Worm (Caenorhabditis elegans): ENCODE results near the gene fbxb-76.
"Not testable (repeated sequence)": the region's sequence is repeated elsewhere in the genome, so short reads cannot be mapped to it uniquely, and the experiment has no call there.

fbxb-76 gene

DNA sequence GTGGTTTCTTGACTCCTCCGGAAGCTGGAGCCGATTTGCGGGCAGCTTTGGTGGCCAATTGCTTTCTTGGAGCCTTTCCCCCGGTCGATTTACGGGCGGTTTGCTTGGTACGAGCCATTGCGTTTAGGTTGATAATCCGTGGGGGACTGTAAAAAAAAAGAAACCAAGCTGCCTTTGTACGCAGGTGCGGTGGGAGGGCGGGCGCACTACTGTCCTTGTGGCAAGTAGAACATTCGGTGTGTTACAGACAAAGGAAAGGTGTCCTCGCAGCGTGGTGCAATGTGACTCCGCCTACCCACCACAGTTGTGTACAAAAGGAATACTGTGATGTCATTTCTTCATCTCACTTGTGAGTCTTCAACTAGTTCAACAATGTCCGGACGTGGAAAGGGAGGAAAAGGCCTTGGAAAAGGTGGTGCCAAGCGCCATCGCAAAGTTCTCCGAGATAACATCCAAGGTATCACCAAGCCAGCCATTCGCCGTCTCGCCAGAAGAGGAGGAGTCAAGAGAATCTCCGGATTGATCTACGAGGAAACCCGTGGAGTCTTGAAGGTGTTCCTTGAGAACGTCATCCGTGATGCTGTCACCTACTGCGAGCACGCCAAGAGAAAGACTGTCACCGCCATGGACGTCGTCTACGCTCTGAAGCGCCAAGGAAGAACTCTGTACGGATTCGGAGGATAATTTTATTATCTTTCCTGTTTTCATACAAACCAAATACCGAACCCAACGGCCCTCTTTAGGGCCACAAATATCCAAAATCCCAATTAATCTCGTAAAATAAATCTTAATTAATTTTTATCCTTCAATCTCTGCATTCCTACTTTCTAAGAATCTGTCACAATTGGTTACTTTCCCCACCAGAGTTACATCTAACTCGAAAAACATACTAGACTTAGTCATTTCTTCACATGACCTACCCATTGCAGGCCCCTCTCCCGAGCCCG, 27.9 kb upstream of the fbxb-76 start, which contains the start of the genes his-63 and his-64 (continued):
- not testable (repeated sequence) for TF ChIP-seq snpc-4 (GFP tag; optimal IDR thresholded peaks at IDR 0.05)
- TF ChIP-seq snpc-4 (tag; optimal IDR thresholded peaks at IDR 0.05) = peak in 1 of 4 experiments; percentile 25
- peak; percentile 85 for TF ChIP-seq lin-26 (GFP tag; IDR thresholded peaks at IDR 0.05)
- peak; percentile 92 for TF ChIP-seq aptf-2 (GFP tag; conservative IDR thresholded peaks at IDR 0.05)
- TF ChIP-seq ceh-100 (GFP tag; IDR thresholded peaks at IDR 0.05) = 0 out of 2 replicates have a peak, but pooled peaks have one; percentile 26
- peak; percentile 14; the same call in 1 of the 2 replicates for TF ChIP-seq hmg-1.2 (GFP tag; IDR thresholded peaks at IDR 0.05)
- 0 out of 2 replicates have a peak, but pooled peaks have one; percentile 9 for TF ChIP-seq hmg-20 (GFP tag; IDR thresholded peaks at IDR 0.05)
- 0 out of 2 replicates have a peak, but pooled peaks have one; percentile 28 for TF ChIP-seq cebp-2 (GFP tag; IDR thresholded peaks at IDR 0.05)
- TF ChIP-seq mcd-1 (GFP tag; IDR thresholded peaks at IDR 0.05) = 0 out of 2 replicates have a peak, but pooled peaks have one; percentile 34
- peak; percentile 12 for TF ChIP-seq xnd-1 (tag; optimal IDR thresholded peaks at IDR 0.05)
- peak; percentile 99 for TF ChIP-seq F39B2.1 (GFP tag; IDR thresholded peaks at IDR 0.05)
- peak; percentile 29 for TF ChIP-seq ztf-28 (GFP tag; IDR thresholded peaks at IDR 0.05)

DNA sequence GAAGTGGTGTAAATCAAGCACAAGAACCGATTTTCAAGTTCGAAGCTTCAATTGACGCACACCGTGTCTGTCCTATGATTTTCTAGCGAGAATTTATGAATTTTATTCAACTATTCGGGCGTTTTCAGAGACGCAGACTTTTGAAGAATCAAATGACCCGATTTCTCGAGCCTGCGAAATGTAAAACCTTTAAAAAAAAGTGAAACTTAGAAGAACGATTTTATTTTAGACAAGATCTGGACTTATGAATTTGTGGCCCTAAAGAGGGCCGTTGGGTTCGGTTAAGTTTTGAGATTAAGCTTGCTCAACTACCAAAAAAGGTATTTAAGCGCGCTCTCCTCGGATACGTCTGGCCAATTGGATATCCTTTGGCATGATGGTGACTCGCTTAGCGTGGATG, 27.0 kb upstream of the fbxb-76 start:
- TF ChIP-seq F39B2.1 (GFP tag; IDR thresholded peaks at IDR 0.05) = peak; percentile 39; the same call in 1 of the 2 replicates
- TF ChIP-seq lin-54 (GFP tag; optimal IDR thresholded peaks at IDR 0.05) = peak; percentile 22
- TF ChIP-seq ama-1 (optimal IDR thresholded peaks at IDR 0.05); cebp-1 (GFP tag; IDR thresholded peaks at IDR 0.05); snpc-4 (GFP tag; optimal IDR thresholded peaks at IDR 0.05): not testable (repeated sequence)
- TF ChIP-seq ama-1 (GFP tag; optimal IDR thresholded peaks at IDR 0.05) = peak in 1 of 2 experiments; percentile 36
- TF ChIP-seq F33H1.4 (GFP tag; IDR thresholded peaks at IDR 0.05) = peak; percentile 39
- TF ChIP-seq hrde-1 (tag; optimal IDR thresholded peaks at IDR 0.05; ENCODE audit: borderline replicate concordance) = peak; percentile 34
- TF ChIP-seq lin-26 (GFP tag; IDR thresholded peaks at IDR 0.05) = peak; percentile 60
- TF ChIP-seq cebp-1 (tag; optimal IDR thresholded peaks at IDR 0.05) = peak; percentile 5
- TF ChIP-seq Y79H2A.3 (GFP tag; conservative IDR thresholded peaks at IDR 0.05) = 0 out of 2 replicates have a peak, but pooled peaks have one; percentile 18
- peak; percentile 61 for TF ChIP-seq madf-6 (GFP tag; IDR thresholded peaks at IDR 0.05)
- TF ChIP-seq hsf-1 (GFP tag; IDR thresholded peaks at IDR 0.05) = peak; percentile 12; the same call in 1 of the 2 replicates
- TF ChIP-seq attf-6 (GFP tag; IDR thresholded peaks at IDR 0.05) = peak; percentile 64
- peak; percentile 14; the same call in 1 of the 2 replicates for TF ChIP-seq madf-8 (GFP tag; conservative IDR thresholded peaks at IDR 0.05)
- 0 out of 2 replicates have a peak, but pooled peaks have one; percentile 17 for TF ChIP-seq pbrm-1 (GFP tag; IDR thresholded peaks at IDR 0.05)
- TF ChIP-seq snpc-4 (tag; optimal IDR thresholded peaks at IDR 0.05) = peak in 1 of 4 experiments; percentile 6
- TF ChIP-seq D2030.7 (GFP tag; IDR thresholded peaks at IDR 0.05) = peak; percentile 26
- TF ChIP-seq Y95B8A.8 (GFP tag; IDR thresholded peaks at IDR 0.05) = peak; percentile 64; the same call in 1 of the 2 replicates
- TF ChIP-seq ceh-58 (GFP tag; IDR thresholded peaks at IDR 0.05) = 0 out of 2 replicates have a peak, but pooled peaks have one; percentile 70
- 0 out of 2 replicates have a peak, but pooled peaks have one; percentile 53 for TF ChIP-seq Y53G8AR.9 (GFP tag; conservative IDR thresholded peaks at IDR 0.05)
- TF ChIP-seq B0336.3 (GFP tag; IDR thresholded peaks at IDR 0.05) = 0 out of 2 replicates have a peak, but pooled peaks have one; percentile 12
- TF ChIP-seq ekl-4 (GFP tag; IDR thresholded peaks at IDR 0.05) = peak; percentile 68

DNA sequence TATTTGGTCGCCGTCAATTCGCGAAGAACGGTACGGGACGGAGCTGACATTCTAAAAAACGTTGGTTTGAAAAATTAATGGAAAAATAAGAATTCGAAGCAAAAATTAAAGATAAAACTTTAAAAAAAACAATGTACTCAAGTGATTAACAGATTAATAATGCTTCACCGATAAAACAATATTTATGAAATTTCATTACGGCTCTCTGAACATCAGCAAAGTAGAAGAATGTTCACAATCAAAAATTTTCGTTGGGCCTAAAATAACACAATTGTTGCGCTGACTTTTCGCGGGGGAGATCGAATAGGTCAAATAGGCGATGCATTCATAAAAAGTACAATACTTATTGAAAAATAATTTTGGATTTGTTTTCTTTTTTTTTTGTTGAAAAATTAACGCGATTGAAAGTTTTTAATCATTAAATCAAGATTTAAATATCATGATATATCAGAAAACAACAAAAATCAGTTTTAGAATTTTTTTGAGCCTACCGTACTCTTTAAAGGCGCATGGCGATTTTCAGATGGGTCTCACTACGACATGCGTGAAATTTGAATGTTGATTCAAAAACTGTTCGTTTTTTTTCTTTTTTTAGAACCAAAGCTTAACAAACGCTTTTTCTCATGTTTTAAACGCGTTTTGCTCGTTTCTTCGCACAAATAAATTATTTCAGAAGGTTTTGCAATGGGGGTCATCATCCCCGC, 24.3 kb upstream of the fbxb-76 start, which contains the start of the genes memi-3 and cyp-31A2:
TSS of gene memi-3 (minus strand) at position 51 of the 704 bp plus-strand sequence.
TSS of gene cyp-31A2 (plus strand) at position 674 of the 704 bp plus-strand sequence.
- TF ChIP-seq dpl-1 (GFP tag; optimal IDR thresholded peaks at IDR 0.05) = peak; percentile 50
- TF ChIP-seq ceh-91 (GFP tag; IDR thresholded peaks at IDR 0.05) = peak; percentile 40; the same call in 1 of the 2 replicates
- TF ChIP-seq madf-8 (GFP tag; conservative IDR thresholded peaks at IDR 0.05) = peak; percentile 5; the same call in 1 of the 2 replicates
- peak; percentile 87 for TF ChIP-seq F33H1.4 (GFP tag; IDR thresholded peaks at IDR 0.05)
- no peak for TF ChIP-seq lin-35 (GFP tag; optimal IDR thresholded peaks at IDR 0.05)
- TF ChIP-seq lin-54 (GFP tag; optimal IDR thresholded peaks at IDR 0.05) = peak; percentile 45
- TF ChIP-seq ztf-22 (GFP tag; optimal IDR thresholded peaks at IDR 0.05) = no peak
- TF ChIP-seq madf-6 (GFP tag; IDR thresholded peaks at IDR 0.05) = peak; percentile 86
- peak; percentile 39 for TF ChIP-seq unc-130 (GFP tag; optimal IDR thresholded peaks at IDR 0.05)
- TF ChIP-seq lsl-1 (GFP tag; optimal IDR thresholded peaks at IDR 0.05) = peak; percentile 82
- TF ChIP-seq let-607 (tag; optimal IDR thresholded peaks at IDR 0.05) = no peak
- TF ChIP-seq xnd-1 (tag; optimal IDR thresholded peaks at IDR 0.05) = peak; percentile 80
- TF ChIP-seq D2030.7 (GFP tag; IDR thresholded peaks at IDR 0.05) = peak; percentile 39; the same call in 1 of the 2 replicates
- no peak for TF ChIP-seq aptf-3 (GFP tag; IDR thresholded peaks at IDR 0.05)
- TF ChIP-seq efl-1 (GFP tag; optimal IDR thresholded peaks at IDR 0.05) = peak; percentile 76
- no peak for TF ChIP-seq snpc-4 (GFP tag; optimal IDR thresholded peaks at IDR 0.05)
- TF ChIP-seq snpc-4 (tag; optimal IDR thresholded peaks at IDR 0.05) = peak in 1 of 4 experiments; percentile 7
